Fruit fly (Drosophila melanogaster) whole organism, prepupa: ENCODE measurements around the gene NitFhit.
A peak's percentile ranks its signal among the peaks of the same experiment; 100 is the strongest.

Experiments used
- CG10631 ChIP-seq: fragments of 200-800 bp; sonication (Bioruptor generic); optimal IDR thresholded peaks from 2 replicates; lab custom pipeline; 2016; ENCODE audit warnings: missing biosample characterization, missing genetic modification characterization
- CG3032 ChIP-seq: fragments of 200-800 bp; optimal IDR thresholded peaks from 2 replicates; lab custom pipeline; 2019; ENCODE audit warnings: missing biosample characterization, mild to moderate bottlenecking, missing genetic modification characterization, moderate library complexity
- CG31627 ChIP-seq: fragments of 200-800 bp; sonication (Bioruptor generic); optimal IDR thresholded peaks from 3 replicates; lab custom pipeline; 2016; ENCODE audit warnings: missing biosample characterization, missing genetic modification characterization
- CG6276 ChIP-seq: fragments of 200-800 bp; sonication (Bioruptor generic); optimal IDR thresholded peaks from 2 replicates; lab custom pipeline; 2017; ENCODE audit warnings: missing biosample characterization, mild to moderate bottlenecking, missing genetic modification characterization
- CG6792 ChIP-seq: fragments of 200-800 bp; sonication (Bioruptor generic); optimal IDR thresholded peaks from 3 replicates; lab custom pipeline; 2016; ENCODE audit warnings: missing biosample characterization, missing genetic modification characterization
- CG6808 ChIP-seq: fragments of 200-800 bp; sonication (Bioruptor generic); optimal IDR thresholded peaks from 3 replicates; lab custom pipeline; 2017; ENCODE audit warnings: missing biosample characterization, missing genetic modification characterization, mild to moderate bottlenecking, moderate library complexity, missing genetic modification reagents
- CG6854 ChIP-seq: fragments of 200-800 bp; sonication (Bioruptor generic); optimal IDR thresholded peaks from 2 replicates; lab custom pipeline; 2017; ENCODE audit warnings: missing biosample characterization, mild to moderate bottlenecking, missing genetic modification characterization
- CG8632 ChIP-seq: fragments of 200-800 bp; sonication (Bioruptor generic); optimal IDR thresholded peaks from 3 replicates; lab custom pipeline; 2016; ENCODE audit warnings: missing biosample characterization, missing genetic modification characterization
- Eip78C ChIP-seq: fragments of 200-800 bp; sonication (Bioruptor generic); peaks from one replicate; lab custom pipeline; 2016; ENCODE audit warnings: missing biosample characterization, missing genetic modification characterization
- Gug ChIP-seq: fragments of 200-800 bp; sonication (Bioruptor generic); IDR thresholded peaks from 2 replicates; pipeline ENCODE4 v1.3.6; 2022; ENCODE audit warnings: missing biosample characterization, missing genetic modification characterization
- Lpt ChIP-seq: fragments of 200-800 bp; sonication (Bioruptor generic); optimal IDR thresholded peaks from 3 replicates; lab custom pipeline; 2016; ENCODE audit warnings: missing biosample characterization, missing genetic modification characterization
- Smox ChIP-seq: fragments of 200-800 bp; sonication (Bioruptor generic); optimal IDR thresholded peaks from 3 replicates; lab custom pipeline; 2016; ENCODE audit warnings: missing biosample characterization, missing genetic modification characterization
- Sox15 ChIP-seq: fragments of 200-800 bp; sonication (Bioruptor generic); optimal IDR thresholded peaks from 3 replicates; lab custom pipeline; 2016; ENCODE audit warnings: missing biosample characterization, missing genetic modification characterization
- achi ChIP-seq: fragments of 200-800 bp; sonication (Bioruptor generic); optimal IDR thresholded peaks from 3 replicates; lab custom pipeline; 2016; ENCODE audit warnings: missing biosample characterization, missing genetic modification characterization
- esn ChIP-seq: fragments of 200-800 bp; sonication (Bioruptor generic); optimal IDR thresholded peaks from 2 replicates; lab custom pipeline; 2016; ENCODE audit warnings: missing biosample characterization, mild to moderate bottlenecking, missing genetic modification characterization, moderate library complexity
- fkh ChIP-seq: fragments of 200-800 bp; sonication (Bioruptor generic); optimal IDR thresholded peaks from 3 replicates; lab custom pipeline; 2017; ENCODE audit warnings: missing biosample characterization, mild to moderate bottlenecking, missing genetic modification characterization, moderate library complexity
- lz ChIP-seq: fragments of 200-800 bp; sonication (Bioruptor generic); optimal IDR thresholded peaks from 3 replicates; lab custom pipeline; 2016; ENCODE audit warnings: missing biosample characterization, missing genetic modification characterization

NitFhit gene

DNA sequence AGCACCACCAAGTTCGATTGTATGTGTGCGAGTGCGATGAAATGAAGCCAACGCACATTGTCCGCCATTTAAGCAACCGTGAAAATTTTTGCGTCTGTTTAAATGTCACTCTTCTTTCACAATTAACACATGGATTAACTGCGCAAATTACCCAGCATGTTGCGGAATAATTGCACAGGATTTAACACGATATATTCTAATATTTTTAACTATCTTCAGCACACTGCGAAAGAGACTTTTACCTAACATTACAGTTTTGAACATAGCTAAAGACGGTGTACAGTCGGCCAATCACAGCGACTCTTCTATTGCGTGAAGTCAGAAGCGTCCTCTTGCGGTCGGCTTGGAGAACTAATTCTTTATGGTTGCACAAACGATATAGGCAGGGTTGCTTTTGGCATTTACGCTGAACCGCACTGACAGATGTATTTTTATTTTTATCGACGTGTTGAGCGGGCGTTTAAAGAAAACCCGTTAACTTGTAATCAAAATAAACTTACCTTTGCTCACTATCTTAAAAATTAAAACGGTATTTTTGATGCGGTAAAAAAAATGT, 43.2 kb downstream of the NitFhit start:
- peak; percentile 67 for TF ChIP-seq lz (GFP tag; lab: Kevin White, UChicago)
- peak; percentile 91 for TF ChIP-seq Eip78C (GFP tag; lab: Kevin White, UChicago)
- TF ChIP-seq achi (GFP tag; lab: Kevin White, UChicago) = peak; percentile 97
- no peak for TF ChIP-seq CG31627
- TF ChIP-seq CG3032 (tag; lab: Kevin White, UChicago) = peak; percentile 17
- peak; percentile 60 for TF ChIP-seq esn (GFP tag; lab: Kevin White, UChicago)
- peak; percentile 25 for TF ChIP-seq CG6854 (GFP tag; lab: Kevin White, UChicago)
- TF ChIP-seq CG6792 = no peak

- TF ChIP-seq fkh (GFP tag; lab: Kevin White, UChicago) (peak; percentile 79), Lpt (no peak), Smox (no peak)
These were observed 44.1 kb downstream of the NitFhit start, which contains the start of gene mthl14 for dm6 chr3L:247482-248225. mthl14 (plus strand) TSS chr3L:247491.

DNA sequence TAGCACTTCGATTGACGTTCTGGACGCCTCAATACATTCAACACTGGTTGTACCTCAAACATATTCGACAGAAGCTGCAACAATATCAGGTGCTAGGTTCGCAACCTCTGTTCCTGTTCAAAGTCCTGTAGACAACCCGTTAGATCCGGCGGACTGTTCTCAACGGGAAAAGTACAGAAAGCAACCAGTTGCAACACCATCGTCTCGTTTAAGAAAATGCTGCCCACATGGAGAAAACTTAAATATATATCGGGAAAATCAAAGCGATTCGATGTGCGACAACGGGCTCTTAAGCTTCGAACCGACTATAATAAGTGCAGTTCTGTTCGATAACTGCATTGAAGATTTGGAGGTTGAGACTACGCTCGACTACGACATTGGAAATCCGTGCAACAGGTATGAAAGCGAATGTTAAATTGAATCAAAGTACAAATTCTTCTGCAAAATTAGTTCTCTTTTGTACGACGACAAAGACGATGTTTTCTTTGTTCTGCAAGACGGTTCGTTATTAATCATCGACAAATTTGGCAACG, 44.8 kb downstream of the NitFhit start:
- TF ChIP-seq CG10631 (GFP tag; lab: Kevin White, UChicago) (no peak), CG6276 (GFP tag; lab: Kevin White, UChicago) (no peak), achi (GFP tag; lab: Kevin White, UChicago) (no peak), CG6808 (GFP tag; lab: Kevin White, UChicago) (no peak), CG8632 (no peak), Smox (no peak), Gug (GFP tag; lab: Robert Waterston, UW) (no peak), Sox15 (GFP tag; lab: Kevin White, UChicago) (no peak)
